Worm (Caenorhabditis elegans) whole organism, L2 larva: ENCODE data around the gene str-188.

Experiments used
- ZK546.5 ChIP-seq: sonication (generic microtip); optimal IDR thresholded peaks from 2 replicates; lab custom pipeline; 2017; ENCODE audit warnings: missing biosample characterization, missing genetic modification characterization
- ama-1 ChIP-seq: fragments of 150-350 bp; optimal IDR thresholded peaks from 2 replicates; lab custom pipeline; 2018; ENCODE audit warnings: inconsistent platforms
- ceh-16 ChIP-seq: fragments of 150-350 bp; optimal IDR thresholded peaks from 2 replicates; lab custom pipeline; 2014; ENCODE audit warnings: missing biosample characterization, missing genetic modification characterization
- elt-3 ChIP-seq: sonication (generic microtip); optimal IDR thresholded peaks from 2 replicates; lab custom pipeline; 2017; ENCODE audit warnings: missing biosample characterization, missing genetic modification characterization
- lin-13 ChIP-seq: fragments of 150-350 bp; optimal IDR thresholded peaks from 2 replicates; lab custom pipeline; 2014; ENCODE audit warnings: missing biosample characterization, missing genetic modification reagents, missing genetic modification characterization
- lin-39 ChIP-seq: fragments of 150-350 bp; optimal IDR thresholded peaks from 2 replicates; lab custom pipeline; 2014; ENCODE audit warnings: missing biosample characterization, missing genetic modification reagents, missing genetic modification characterization
- nhr-21 ChIP-seq: fragments of 150-350 bp; optimal IDR thresholded peaks from 2 replicates; lab custom pipeline; 2014; ENCODE audit warnings: missing biosample characterization, missing genetic modification characterization
- nhr-23 ChIP-seq: fragments of 150-350 bp; optimal IDR thresholded peaks from 2 replicates; lab custom pipeline; 2014; ENCODE audit warnings: missing biosample characterization, missing genetic modification reagents, missing genetic modification characterization
- nhr-77 ChIP-seq: fragments of 150-350 bp; optimal IDR thresholded peaks from 2 replicates; lab custom pipeline; 2014; ENCODE audit warnings: missing biosample characterization, missing genetic modification characterization
- snpc-4 ChIP-seq: fragments of 150-350 bp; optimal IDR thresholded peaks from 2 replicates; lab custom pipeline; 2014; ENCODE audit warnings: missing biosample characterization, missing genetic modification characterization
- zag-1 ChIP-seq: fragments of 150-350 bp; optimal IDR thresholded peaks from 2 replicates; lab custom pipeline; 2014; ENCODE audit warnings: missing biosample characterization, missing genetic modification characterization
- ztf-4 ChIP-seq: fragments of 150-350 bp; optimal IDR thresholded peaks from 2 replicates; lab custom pipeline; 2014; ENCODE audit warnings: missing biosample characterization, missing genetic modification characterization

DNA sequence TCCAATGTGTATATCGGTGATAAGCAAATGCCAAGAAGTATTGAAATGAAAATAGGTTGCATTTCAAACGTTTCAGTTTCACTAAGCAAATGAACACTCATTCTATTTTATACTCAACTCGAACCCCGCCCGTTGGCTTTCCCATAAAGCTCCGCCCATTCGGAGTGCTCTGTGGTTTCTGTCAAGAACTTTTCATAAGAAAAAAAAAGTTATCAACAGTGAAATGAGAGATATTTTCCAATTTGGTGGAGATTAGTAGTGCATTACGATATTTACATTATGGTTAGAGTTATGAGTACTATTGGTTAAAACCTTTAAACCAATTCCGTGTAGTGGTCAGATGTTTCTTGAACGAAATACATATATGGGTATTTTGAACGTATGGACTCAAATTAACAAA, 33.8 kb downstream of the str-188 start, which contains the start of gene F58E6.4:
- no peak for TF ChIP-seq elt-3
- no peak for TF ChIP-seq ZK546.5
- no peak for TF ChIP-seq lin-13 (GFP tag; lab: Kevin White, UChicago)
- TF ChIP-seq lin-39 (tag; lab: Kevin White, UChicago): no peak
- TF ChIP-seq zag-1: no peak
- TF ChIP-seq ceh-16 (tag; lab: Kevin White, UChicago): no peak
- no peak for TF ChIP-seq ztf-4
- no peak for TF ChIP-seq nhr-21
- TF ChIP-seq ama-1: no peak
- TF ChIP-seq nhr-77: no peak
- TF ChIP-seq nhr-23 (tag; lab: Kevin White, UChicago): no peak
- TF ChIP-seq snpc-4: no peak
